Fruit fly (Drosophila melanogaster): Measurements from ENCODE around the gene CG5783.

Gene CG5783

DNA sequence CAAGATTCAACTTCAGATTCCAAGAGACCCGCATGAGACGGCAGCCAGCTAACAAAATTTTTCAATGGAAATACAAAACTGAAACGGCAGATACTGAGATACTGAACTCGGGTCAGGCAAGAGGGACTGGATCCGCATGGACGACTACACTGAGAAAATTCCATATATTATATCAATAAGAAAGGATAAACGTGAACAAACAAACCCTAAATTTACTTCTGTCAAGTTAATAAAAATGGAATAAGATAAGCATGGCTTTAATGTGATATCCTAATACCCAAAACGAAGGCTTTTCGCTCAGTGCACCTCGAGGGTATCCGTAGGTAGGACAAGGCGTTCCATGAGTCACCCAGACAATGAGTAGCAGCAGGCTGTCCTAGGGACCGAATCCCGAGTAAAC, 10.6 kb upstream of the CG5783 start (continued):
- peak; percentile 79 for TF ChIP-seq dmrt99B (tag; optimal IDR thresholded peaks at IDR 0.05)
- TF ChIP-seq Mrtf (GFP tag; IDR thresholded peaks at IDR 0.05): peak; percentile 70; the same call in 2 of the 3 replicates
- peak; percentile 77 for TF ChIP-seq Abd-B (GFP tag; optimal IDR thresholded peaks at IDR 0.05)
- TF ChIP-seq Max (GFP tag; optimal IDR thresholded peaks at IDR 0.05): peak; percentile 80
- peak; percentile 70 for TF ChIP-seq CG7372 (GFP tag; IDR thresholded peaks at IDR 0.05)
- peak; percentile 42; the same call in 1 of the 2 replicates for TF ChIP-seq CG3847 (GFP tag; IDR thresholded peaks at IDR 0.05)
- TF ChIP-seq CG3726 (GFP tag; IDR thresholded peaks at IDR 0.05): peak; percentile 81; the same call in 2 of the 3 replicates
- TF ChIP-seq Hmr (GFP tag; optimal IDR thresholded peaks at IDR 0.05): peak; percentile 65
- TF ChIP-seq CG6765 (GFP tag; optimal IDR thresholded peaks at IDR 0.05): peak; percentile 30
- peak; percentile 85 for TF ChIP-seq unpg (GFP tag; optimal IDR thresholded peaks at IDR 0.05)
- TF ChIP-seq CG11695 (GFP tag; IDR thresholded peaks at IDR 0.05): peak; percentile 81
- TF ChIP-seq CG12236 (GFP tag; optimal IDR thresholded peaks at IDR 0.05): peak; percentile 74
- peak; percentile 90 for TF ChIP-seq corto (GFP tag; optimal IDR thresholded peaks at IDR 0.05)
- TF ChIP-seq CG10979 (tag; optimal IDR thresholded peaks at IDR 0.05): peak; percentile 93
- no peak for TF ChIP-seq CG10431 (GFP tag; optimal IDR thresholded peaks at IDR 0.05)
- peak; percentile 66 for TF ChIP-seq CG7745 (tag; optimal IDR thresholded peaks at IDR 0.05)
- peak; percentile 69 for TF ChIP-seq CG17385 (GFP tag; optimal IDR thresholded peaks at IDR 0.05)
- no peak for TF ChIP-seq CG12071 (GFP tag; optimal IDR thresholded peaks at IDR 0.05)
- TF ChIP-seq CG8281 (tag; optimal IDR thresholded peaks at IDR 0.05): peak; percentile 54
- peak; percentile 77 for TF ChIP-seq ind (GFP tag; optimal IDR thresholded peaks at IDR 0.05)
- peak; percentile 96 for TF ChIP-seq CG2712 (tag; optimal IDR thresholded peaks at IDR 0.05)
- TF ChIP-seq CG9797 (GFP tag; optimal IDR thresholded peaks at IDR 0.05): peak; percentile 20
- TF ChIP-seq unc-4 (GFP tag; IDR thresholded peaks at IDR 0.05; ENCODE audit: partially characterized antibody): no peak
- no peak for TF ChIP-seq Sin3A (optimal IDR thresholded peaks at IDR 0.05)
- peak; percentile 75 for TF ChIP-seq pros (GFP tag; optimal IDR thresholded peaks at IDR 0.05)
- TF ChIP-seq CG2202 (tag; optimal IDR thresholded peaks at IDR 0.05): peak; percentile 82
- peak; percentile 44 for TF ChIP-seq gro (GFP tag; optimal IDR thresholded peaks at IDR 0.05)
- TF ChIP-seq lbe (GFP tag; optimal IDR thresholded peaks at IDR 0.05): peak; percentile 92
- TF ChIP-seq CG2129 (GFP tag; IDR thresholded peaks at IDR 0.05; ENCODE audit: partially characterized antibody): no peak
- TF ChIP-seq zen2 (GFP tag; IDR thresholded peaks at IDR 0.05; ENCODE audit: partially characterized antibody): no peak
- TF ChIP-seq CG12219 (GFP tag; optimal IDR thresholded peaks at IDR 0.05): peak; percentile 69
- peak; percentile 55 for TF ChIP-seq CG17568 (GFP tag; optimal IDR thresholded peaks at IDR 0.05)
- peak; percentile 90 for TF ChIP-seq chm (GFP tag; IDR thresholded peaks at IDR 0.05)
- TF ChIP-seq dmrt11E (tag; optimal IDR thresholded peaks at IDR 0.05): peak; percentile 98
- peak; percentile 61 for TF ChIP-seq CG31224 (GFP tag; IDR thresholded peaks at IDR 0.05)
- TF ChIP-seq GATAe (GFP tag; conservative IDR thresholded peaks at IDR 0.05): no peak
- peak; percentile 51 for TF ChIP-seq CG3838 (GFP tag; optimal IDR thresholded peaks at IDR 0.05)
- TF ChIP-seq kay (GFP tag; optimal IDR thresholded peaks at IDR 0.05): peak; percentile 92
- peak; percentile 83 for TF ChIP-seq repo (GFP tag; optimal IDR thresholded peaks at IDR 0.05)
- TF ChIP-seq Sox100B (GFP tag; optimal IDR thresholded peaks at IDR 0.05): peak; percentile 65
- 0 out of 2 replicates have a peak, but pooled peaks have one; percentile 9 for TF ChIP-seq Dip2 (GFP tag; IDR thresholded peaks at IDR 0.05)
- TF ChIP-seq pho (GFP tag; optimal IDR thresholded peaks at IDR 0.05): peak; percentile 84
- peak; percentile 53 for TF ChIP-seq grn (GFP tag; optimal IDR thresholded peaks at IDR 0.05)
- TF ChIP-seq Nf-YA (GFP tag; IDR thresholded peaks at IDR 0.05): 0 out of 2 replicates have a peak, but pooled peaks have one; percentile 46
- TF ChIP-seq ash1 (GFP tag; optimal IDR thresholded peaks at IDR 0.05): peak; percentile 53
- TF ChIP-seq Bdp1 (GFP tag; optimal IDR thresholded peaks at IDR 0.05): peak; percentile 71
- peak; percentile 86 for TF ChIP-seq gsb-n (tag; optimal IDR thresholded peaks at IDR 0.05)
- TF ChIP-seq CG10321 (GFP tag; IDR thresholded peaks at IDR 0.05): 0 out of 2 replicates have a peak, but pooled peaks have one; percentile 14
- TF ChIP-seq salm (tag; optimal IDR thresholded peaks at IDR 0.05): peak; percentile 27
- no peak for TF ChIP-seq vnd (GFP tag; IDR thresholded peaks at IDR 0.05; ENCODE audit: partially characterized antibody)

Data from whole organism, embryonic.